Worm (Caenorhabditis elegans) whole organism, midembryonic: ENCODE data around the gene Y116F11A.1.

Experiments used
- T22C8.4 ChIP-seq: fragments of 200-800 bp; sonication (Bioruptor generic); IDR thresholded peaks from 2 replicates; pipeline ENCODE4 v1.3.6; 2022; ENCODE audit warnings: missing genetic modification characterization, missing compliant biosample characterization
- flt-1 ChIP-seq: fragments of 200-800 bp; sonication (Bioruptor generic); IDR thresholded peaks from 2 replicates; pipeline ENCODE4 v1.3.6; 2022; ENCODE audit warnings: missing genetic modification characterization, missing compliant biosample characterization
- klf-2 ChIP-seq: fragments of 200-800 bp; sonication (Bioruptor generic); conservative IDR thresholded peaks from 2 replicates; pipeline ENCODE4 v1.3.6; 2022; ENCODE audit warnings: missing genetic modification reagents, missing genetic modification characterization, missing compliant biosample characterization
- med-1 ChIP-seq: sonication (generic microtip); optimal IDR thresholded peaks from 2 replicates; lab custom pipeline; 2017; ENCODE audit warnings: missing genetic modification characterization, mild to moderate bottlenecking, missing compliant biosample characterization, antibody characterized with exemption, missing genetic modification reagents; ENCODE audit not compliant: insufficient read depth
- ref-1 ChIP-seq: fragments of 200-800 bp; sonication (Bioruptor generic); conservative IDR thresholded peaks from 2 replicates; pipeline ENCODE4 v1.3.6; 2022; ENCODE audit warnings: missing genetic modification reagents, missing genetic modification characterization, missing compliant biosample characterization
- ztf-23 ChIP-seq: fragments of 200-800 bp; sonication (Bioruptor generic); IDR thresholded peaks from 2 replicates; pipeline ENCODE4 v1.3.6; 2022; ENCODE audit warnings: missing genetic modification reagents, missing genetic modification characterization, missing compliant biosample characterization
- ztf-29 ChIP-seq: fragments of 200-800 bp; sonication (Bioruptor generic); IDR thresholded peaks from 2 replicates; pipeline ENCODE4 v1.3.6; 2022; ENCODE audit warnings: missing genetic modification reagents, missing genetic modification characterization, missing compliant biosample characterization

ce11 chrV:19718660-19719059 is 11.7 kb upstream of the Y116F11A.1 start:
- TF ChIP-seq klf-2 (no peak), flt-1 (no peak), T22C8.4 (GFP tag; lab: Robert Waterston, UW) (no peak), ref-1 (GFP tag; lab: Robert Waterston, UW) (no peak), ztf-29 (GFP tag; lab: Robert Waterston, UW) (peak; percentile 52; the same call in 1 of the 2 replicates), ztf-23 (no peak), med-1 (GFP tag; lab: Kevin White, UChicago) (no peak)
